Worm (Caenorhabditis elegans): ENCODE data around the gene ZC190.8.

ZC190.8 gene

ce11 chrV:8651007-8651711 lies 36.4 kb downstream of the ZC190.8 start (continued):
- TF ChIP-seq gei-8 (GFP tag; optimal IDR thresholded peaks at IDR 0.05) (peak; percentile 92), dmd-6 (GFP tag; IDR thresholded peaks at IDR 0.05) (peak; percentile 100), Y48G9A.11 (GFP tag; IDR thresholded peaks at IDR 0.05) (no peak), daf-16 (GFP tag; optimal IDR thresholded peaks at IDR 0.05) (peak in 1 of 2 experiments; percentile 94), daf-16 (tag; optimal IDR thresholded peaks at IDR 0.05) (peak; percentile 99), lin-15B (tag; optimal IDR thresholded peaks at IDR 0.05) (no peak), lin-38 (GFP tag; IDR thresholded peaks at IDR 0.05) (no peak), ceh-20 (GFP tag; IDR thresholded peaks at IDR 0.05) (peak; percentile 78), duxl-1 (tag; optimal IDR thresholded peaks at IDR 0.05; ENCODE audit: poor library complexity) (no peak), spr-1 (tag; optimal IDR thresholded peaks at IDR 0.05) (no peak), nhr-237 (tag; optimal IDR thresholded peaks at IDR 0.05) (no peak), spr-3 (GFP tag; optimal IDR thresholded peaks at IDR 0.05) (no peak), arid-1 (GFP tag; conservative IDR thresholded peaks at IDR 0.05) (no peak), ama-1 (optimal IDR thresholded peaks at IDR 0.05) (no peak), hif-1 (tag; optimal IDR thresholded peaks at IDR 0.05) (peak in 1 of 2 experiments; percentile 37), cey-2 (tag; optimal IDR thresholded peaks at IDR 0.05; ENCODE audit: borderline replicate concordance, insufficient read depth) (peak; percentile 74), tra-1 (GFP tag; IDR thresholded peaks at IDR 0.05) (peak; percentile 99), unc-130 (GFP tag; optimal IDR thresholded peaks at IDR 0.05) (no peak), daf-12 (tag; optimal IDR thresholded peaks at IDR 0.05) (no peak), egl-43 (GFP tag; IDR thresholded peaks at IDR 0.05) (no peak), T26A8.4 (GFP tag; IDR thresholded peaks at IDR 0.05) (0 out of 2 replicates have a peak, but pooled peaks have one; percentile 35), lin-39 (tag; optimal IDR thresholded peaks at IDR 0.05) (no peak), F44E2.7 (GFP tag; IDR thresholded peaks at IDR 0.05) (no peak), nhr-42 (GFP tag; IDR thresholded peaks at IDR 0.05) (no peak), snpc-4 (tag; optimal IDR thresholded peaks at IDR 0.05) (no peak), madf-9 (GFP tag; conservative IDR thresholded peaks at IDR 0.05) (no peak), set-16 (GFP tag; IDR thresholded peaks at IDR 0.05) (no peak), zip-11 (GFP tag; IDR thresholded peaks at IDR 0.05) (no peak), mes-2 (tag; optimal IDR thresholded peaks at IDR 0.05; ENCODE audit: poor library complexity, severe bottlenecking) (peak; percentile 27), pqm-1 (tag; optimal IDR thresholded peaks at IDR 0.05) (peak; percentile 99), ceh-44 (GFP tag; IDR thresholded peaks at IDR 0.05) (no peak), unc-62 (GFP tag; optimal IDR thresholded peaks at IDR 0.05 in 1 of 2) (peak; percentile 88 to 96), unc-62 (tag; optimal IDR thresholded peaks at IDR 0.05) (no peak), saeg-2 (GFP tag; IDR thresholded peaks at IDR 0.05) (0 out of 2 replicates have a peak, but pooled peaks have one; percentile 40), nhr-111 (GFP tag; optimal IDR thresholded peaks at IDR 0.05) (no peak), sdz-12 (GFP tag; optimal IDR thresholded peaks at IDR 0.05) (no peak), lin-1 (GFP tag; IDR thresholded peaks at IDR 0.05) (peak; percentile 93; the same call in 1 of the 2 replicates), F10B5.3 (tag; optimal IDR thresholded peaks at IDR 0.05) (no peak), fkh-10 (GFP tag; optimal IDR thresholded peaks at IDR 0.05) (no peak), nhr-10 (tag; optimal IDR thresholded peaks at IDR 0.05) (peak; percentile 55), unc-39 (tag; optimal IDR thresholded peaks at IDR 0.05) (no peak), egl-27 (tag; optimal IDR thresholded peaks at IDR 0.05) (no peak), jun-1 (tag; optimal IDR thresholded peaks at IDR 0.05) (peak; percentile 64), T20F7.1 (GFP tag; optimal IDR thresholded peaks at IDR 0.05) (peak; percentile 73), tag-97 (GFP tag; IDR thresholded peaks at IDR 0.05) (no peak), zag-1 (tag; optimal IDR thresholded peaks at IDR 0.05) (no peak), F49E8.2 (tag; optimal IDR thresholded peaks at IDR 0.05; ENCODE audit: borderline replicate concordance) (no peak), ces-1 (GFP tag; optimal IDR thresholded peaks at IDR 0.05) (no peak), dmd-8 (GFP tag; IDR thresholded peaks at IDR 0.05) (no peak), nhr-28 (tag; optimal IDR thresholded peaks at IDR 0.05) (peak; percentile 77), ZK546.5 (tag; optimal IDR thresholded peaks at IDR 0.05) (no peak)
